Fruit fly (Drosophila melanogaster) whole organism, wandering third instar larva: ENCODE results near the gene CG32074.
"Not testable (repeated sequence)": the region's sequence is repeated elsewhere in the genome, so short reads cannot be mapped to it uniquely, and the experiment has no call there.

Source experiments
- Abd-B ChIP-seq: fragments of >200 bp; optimal IDR thresholded peaks from 2 replicates; lab custom pipeline; 2017; ENCODE audit warnings: missing biosample characterization, missing genetic modification characterization
- CG32264 ChIP-seq: fragments of 200-800 bp; sonication (Bioruptor generic); optimal IDR thresholded peaks from 2 replicates; lab custom pipeline; 2016; ENCODE audit warnings: missing biosample characterization, missing genetic modification characterization
- CG9705 ChIP-seq: fragments of 200-800 bp; sonication (Bioruptor generic); optimal IDR thresholded peaks from 2 replicates; lab custom pipeline; 2018; ENCODE audit warnings: missing biosample characterization, mild to moderate bottlenecking, missing genetic modification characterization
- CrebA ChIP-seq: fragments of 200-800 bp; sonication (Bioruptor generic); optimal IDR thresholded peaks from 2 replicates; lab custom pipeline; 2016; ENCODE audit warnings: missing biosample characterization, mild to moderate bottlenecking, missing genetic modification characterization, borderline replicate concordance
- Dfd ChIP-seq: fragments of >200 bp; optimal IDR thresholded peaks from 2 replicates; lab custom pipeline; 2017; ENCODE audit warnings: missing biosample characterization, missing genetic modification characterization
- HLH106 ChIP-seq: fragments of 200-800 bp; optimal IDR thresholded peaks from 3 replicates; lab custom pipeline; 2019; ENCODE audit warnings: missing biosample characterization, mild to moderate bottlenecking, missing genetic modification characterization, moderate library complexity
- Hnf4 ChIP-seq: fragments of 200-800 bp; sonication (Bioruptor generic); optimal IDR thresholded peaks from 2 replicates; lab custom pipeline; 2016; ENCODE audit warnings: missing biosample characterization, mild to moderate bottlenecking, missing genetic modification characterization
- Hr78 ChIP-seq: fragments of >200 bp; optimal IDR thresholded peaks from 2 replicates; lab custom pipeline; 2017; ENCODE audit warnings: missing biosample characterization, missing genetic modification characterization
- Hr83 ChIP-seq: fragments of 200-300 bp; sonication (Bioruptor generic); optimal IDR thresholded peaks from 2 replicates; lab custom pipeline; 2016; ENCODE audit warnings: missing biosample characterization, mild to moderate bottlenecking, missing genetic modification characterization, moderate library complexity; ENCODE audit not compliant: poor library complexity, severe bottlenecking
- Jra ChIP-seq: sonication (Bioruptor generic); optimal IDR thresholded peaks from 2 replicates; lab custom pipeline; 2016; ENCODE audit warnings: missing biosample characterization, missing genetic modification characterization
- Mio ChIP-seq: sonication (Bioruptor generic); optimal IDR thresholded peaks from 2 replicates; lab custom pipeline; 2016; ENCODE audit warnings: missing biosample characterization, missing genetic modification characterization
- Myc ChIP-seq: fragments of >200 bp; optimal IDR thresholded peaks from 2 replicates; lab custom pipeline; 2017
- OdsH ChIP-seq: fragments of 200-800 bp; sonication (Bioruptor generic); optimal IDR thresholded peaks from 2 replicates; lab custom pipeline; 2016; ENCODE audit warnings: missing biosample characterization, mild to moderate bottlenecking, missing genetic modification characterization
- Sp1 ChIP-seq: fragments of 200-800 bp; sonication (Bioruptor generic); optimal IDR thresholded peaks from 3 replicates; lab custom pipeline; 2019; ENCODE audit warnings: missing biosample characterization, mild to moderate bottlenecking, missing genetic modification characterization, moderate library complexity
- Vsx2 ChIP-seq: fragments of 200-300, 225-300 bp; sonication (Bioruptor generic); optimal IDR thresholded peaks from 2 replicates; lab custom pipeline; 2018; ENCODE audit warnings: missing biosample characterization, missing genetic modification characterization; ENCODE audit not compliant: partially characterized antibody
- br ChIP-seq: fragments of 200-800 bp; sonication (Bioruptor generic); optimal IDR thresholded peaks from 2 replicates; lab custom pipeline; 2016; ENCODE audit warnings: missing biosample characterization, missing genetic modification characterization
- brk ChIP-seq: fragments of 200-800 bp; sonication (Bioruptor generic); optimal IDR thresholded peaks from 2 replicates; lab custom pipeline; 2016; ENCODE audit warnings: missing biosample characterization, mild to moderate bottlenecking, missing genetic modification characterization
- dl ChIP-seq, 2 experiments: fragments of 175-275, 200-275 bp in 1 of 2; fragments of 200-275 bp in 1 of 2; sonication (Bioruptor generic); optimal IDR thresholded peaks; lab custom pipeline; 2018; ENCODE audit warnings: mild to moderate bottlenecking in 2 of 2, missing biosample characterization in 2 of 2, missing genetic modification characterization in 2 of 2, moderate library complexity in 2 of 2; ENCODE audit not compliant: partially characterized antibody in 2 of 2, insufficient read depth in 1 of 2
- dmrt93B ChIP-seq: fragments of 200-800 bp; sonication (Bioruptor generic); optimal IDR thresholded peaks from 2 replicates; lab custom pipeline; 2018; ENCODE audit warnings: missing biosample characterization, mild to moderate bottlenecking, missing genetic modification characterization
- dsf ChIP-seq: sonication (Bioruptor generic); optimal IDR thresholded peaks from 2 replicates; lab custom pipeline; 2016; ENCODE audit warnings: missing biosample characterization, missing genetic modification characterization, borderline replicate concordance
- ey ChIP-seq: fragments of 200-800 bp; sonication (Bioruptor generic); optimal IDR thresholded peaks from 2 replicates; lab custom pipeline; 2016; ENCODE audit warnings: missing biosample characterization, missing genetic modification characterization
- foxo ChIP-seq, 2 experiments: fragments of 200-800 bp; sonication (Bioruptor generic); optimal IDR thresholded peaks; 2 replicates in 1 of 2; 3 replicates in 1 of 2; lab custom pipeline; 2016 to 2017; ENCODE audit warnings: missing biosample characterization in 2 of 2, missing genetic modification characterization in 2 of 2
- fru ChIP-seq: fragments of 200-800 bp; sonication (Bioruptor generic); optimal IDR thresholded peaks from 3 replicates; lab custom pipeline; 2016; ENCODE audit warnings: missing biosample characterization, mild to moderate bottlenecking, missing genetic modification characterization
- h ChIP-seq: fragments of 200-800 bp; sonication (Bioruptor generic); optimal IDR thresholded peaks from 3 replicates; lab custom pipeline; 2016; ENCODE audit warnings: missing biosample characterization, mild to moderate bottlenecking, missing genetic modification characterization
- jim ChIP-seq: fragments of 175-275, 200-325 bp; sonication (Bioruptor generic); optimal IDR thresholded peaks from 2 replicates; lab custom pipeline; 2016; ENCODE audit warnings: missing biosample characterization, mild to moderate bottlenecking, missing genetic modification characterization
- lola ChIP-seq: fragments of >200 bp; optimal IDR thresholded peaks from 2 replicates; lab custom pipeline; 2017; ENCODE audit warnings: missing biosample characterization, missing genetic modification characterization
- psq ChIP-seq: fragments of 200-800 bp; sonication (Bioruptor generic); optimal IDR thresholded peaks from 3 replicates; lab custom pipeline; 2017; ENCODE audit warnings: missing biosample characterization, mild to moderate bottlenecking, missing genetic modification characterization, moderate library complexity
- rgr ChIP-seq: fragments of 200-800 bp; sonication (Bioruptor generic); optimal IDR thresholded peaks from 3 replicates; lab custom pipeline; 2016; ENCODE audit warnings: missing biosample characterization, mild to moderate bottlenecking, missing genetic modification characterization
- sage ChIP-seq: fragments of 200-800 bp; sonication (Bioruptor generic); optimal IDR thresholded peaks from 2 replicates; lab custom pipeline; 2016; ENCODE audit warnings: missing biosample characterization, mild to moderate bottlenecking, missing genetic modification characterization
- sv ChIP-seq: fragments of 200-800 bp; sonication (Bioruptor generic); optimal IDR thresholded peaks from 3 replicates; lab custom pipeline; 2016; ENCODE audit warnings: missing biosample characterization, missing genetic modification characterization
- tai ChIP-seq: sonication (Bioruptor generic); optimal IDR thresholded peaks from 2 replicates; lab custom pipeline; 2016; ENCODE audit warnings: missing biosample characterization, missing genetic modification characterization
- usp ChIP-seq: fragments of >200 bp; optimal IDR thresholded peaks from 2 replicates; lab custom pipeline; 2017; ENCODE audit warnings: missing biosample characterization, missing genetic modification characterization
- woc ChIP-seq: sonication (Bioruptor generic); optimal IDR thresholded peaks from 2 replicates; lab custom pipeline; 2016; ENCODE audit warnings: missing biosample characterization, mild to moderate bottlenecking, missing genetic modification characterization

Gene CG32074

dm6 chr3L:11132055-11132454, at the start of gene CG32074:
CG32074 (minus strand) TSS chr3L:11132322.
- not testable (repeated sequence) for TF ChIP-seq CrebA, Mio, dmrt93B (GFP tag; lab: Kevin White, UChicago)

dm6 chr3L:11173049-11173564, 41.0 kb upstream of the CG32074 start, which contains the start of gene CG14142:
CG14142 (plus strand) TSS chr3L:11173514.
- TF ChIP-seq CG9705 (GFP tag; lab: Kevin White, UChicago) (no peak), fru (GFP tag; lab: Kevin White, UChicago) (no peak), jim (GFP tag; lab: Kevin White, UChicago) (no peak), HLH106 (tag; lab: Kevin White, UChicago) (no peak), dsf (GFP tag; lab: Kevin White, UChicago) (no peak), tai (GFP tag; lab: Kevin White, UChicago) (no peak), foxo (GFP tag; optimal IDR thresholded peaks at IDR 0.05; lab: Kevin White, UChicago) (no peak), Hr83 (GFP tag; lab: Kevin White, UChicago) (no peak), Hnf4 (GFP tag; lab: Kevin White, UChicago) (no peak)

- TF ChIP-seq br (GFP tag; lab: Kevin White, UChicago), result peak; percentile 80
- no peak for TF ChIP-seq Jra (GFP tag; lab: Kevin White, UChicago)
- TF ChIP-seq fru (GFP tag; lab: Kevin White, UChicago), result peak; percentile 63
- peak; percentile 87 for TF ChIP-seq Hr83 (GFP tag; lab: Kevin White, UChicago)
- TF ChIP-seq CG9705 (GFP tag; lab: Kevin White, UChicago), result peak; percentile 56
- peak; percentile 82 for TF ChIP-seq rgr (GFP tag; lab: Kevin White, UChicago)
- TF ChIP-seq ey, result peak; percentile 15
- TF ChIP-seq Vsx2 (GFP tag; lab: Kevin White, UChicago), result no peak
- TF ChIP-seq brk (GFP tag; lab: Kevin White, UChicago), result no peak
- TF ChIP-seq lola, result no peak
- peak; percentile 9 for TF ChIP-seq psq (GFP tag; lab: Kevin White, UChicago)
- no peak for TF ChIP-seq jim (GFP tag; lab: Kevin White, UChicago)
- no peak for TF ChIP-seq woc
- TF ChIP-seq Hr78 (GFP tag; lab: Kevin White, UChicago), result no peak
- TF ChIP-seq sv (GFP tag; lab: Kevin White, UChicago), result no peak
- TF ChIP-seq OdsH (GFP tag; lab: Kevin White, UChicago), result peak; percentile 64
- no peak for TF ChIP-seq Myc (lab: Kevin White, UChicago)
- TF ChIP-seq foxo (GFP tag; optimal IDR thresholded peaks at IDR 0.05; lab: Kevin White, UChicago), result peak in 1 of 2 experiments; percentile 30
- peak; percentile 45 for TF ChIP-seq HLH106 (tag; lab: Kevin White, UChicago)
- TF ChIP-seq dl (GFP tag; optimal IDR thresholded peaks at IDR 0.05; lab: Kevin White, UChicago; ENCODE audit: insufficient read depth in 1 of 2, partially characterized antibody in 2 of 2), result no peak
- TF ChIP-seq Dfd (GFP tag; lab: Kevin White, UChicago), result no peak
- no peak for TF ChIP-seq Abd-B (GFP tag; lab: Kevin White, UChicago)
- peak; percentile 72 for TF ChIP-seq h (GFP tag; lab: Kevin White, UChicago)
- peak; percentile 74 for TF ChIP-seq dmrt93B (GFP tag; lab: Kevin White, UChicago)
- TF ChIP-seq Sp1 (GFP tag; lab: Kevin White, UChicago), result peak; percentile 57
- TF ChIP-seq dsf (GFP tag; lab: Kevin White, UChicago), result no peak
- TF ChIP-seq tai (GFP tag; lab: Kevin White, UChicago), result no peak
Observed at dm6 chr3L:11169299-11170181, 37.4 kb upstream of the CG32074 start, which contains the start of the genes wls and Adck5. wls (minus strand) TSS chr3L:11169625. Adck5 (plus strand) TSS chr3L:11169817.

dm6 chr3L:11164899-11165298, 32.8 kb upstream of the CG32074 start, which contains the start of gene Alg10:
Alg10 (plus strand) TSS chr3L:11164971.
- TF ChIP-seq usp (GFP tag; lab: Kevin White, UChicago) (no peak), foxo (GFP tag; optimal IDR thresholded peaks at IDR 0.05; lab: Kevin White, UChicago) (no peak), sage (GFP tag; lab: Kevin White, UChicago) (no peak), Hnf4 (GFP tag; lab: Kevin White, UChicago) (no peak), dl (GFP tag; optimal IDR thresholded peaks at IDR 0.05; lab: Kevin White, UChicago; ENCODE audit: insufficient read depth in 1 of 2, partially characterized antibody in 2 of 2) (no peak), lola (no peak), rgr (GFP tag; lab: Kevin White, UChicago) (no peak), dmrt93B (GFP tag; lab: Kevin White, UChicago) (no peak), dsf (GFP tag; lab: Kevin White, UChicago) (no peak), tai (GFP tag; lab: Kevin White, UChicago) (no peak), CG32264 (no peak), jim (GFP tag; lab: Kevin White, UChicago) (no peak), psq (GFP tag; lab: Kevin White, UChicago) (no peak), br (GFP tag; lab: Kevin White, UChicago) (no peak), woc (no peak), OdsH (GFP tag; lab: Kevin White, UChicago) (no peak), CrebA (GFP tag; lab: Kevin White, UChicago) (no peak)
